Fruit fly (Drosophila melanogaster) whole organism, prepupa: ENCODE results near the gene CG42299.

Experiments
- CG10669 ChIP-seq: fragments of 200-800 bp; sonication (Bioruptor generic); optimal IDR thresholded peaks from 3 replicates; lab custom pipeline; 2018; ENCODE audit warnings: missing biosample characterization, mild to moderate bottlenecking, missing genetic modification characterization, moderate library complexity
- CG3032 ChIP-seq: fragments of 200-800 bp; optimal IDR thresholded peaks from 2 replicates; lab custom pipeline; 2019; ENCODE audit warnings: missing biosample characterization, mild to moderate bottlenecking, missing genetic modification characterization, moderate library complexity
- CG3919 ChIP-seq: fragments of 200-800 bp; sonication (Bioruptor generic); optimal IDR thresholded peaks from 3 replicates; lab custom pipeline; 2016; ENCODE audit warnings: missing biosample characterization, missing genetic modification characterization

DNA sequence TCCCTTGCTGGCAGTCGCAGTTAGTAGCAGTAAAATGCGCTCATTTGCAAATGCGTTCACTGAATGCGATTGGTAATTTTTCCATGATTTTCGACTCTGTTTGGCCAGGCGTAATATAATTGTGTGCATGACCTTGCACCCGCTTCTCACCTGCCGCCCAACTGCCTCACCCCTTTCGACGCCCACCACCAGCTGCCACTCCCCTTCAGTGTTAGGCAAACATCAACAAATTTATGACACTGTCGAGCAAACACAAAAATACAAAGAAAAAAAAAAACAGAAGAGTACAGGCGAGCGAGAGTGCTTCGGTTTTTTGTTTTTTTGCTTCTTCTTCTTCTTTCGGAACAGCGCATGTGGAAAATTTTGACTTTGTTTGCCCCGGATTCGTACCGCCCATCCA, 45.5 kb downstream of the CG42299 start:
- TF ChIP-seq CG3032 (no peak), CG3919 (GFP tag; lab: Kevin White, UChicago) (no peak), CG10669 (GFP tag; lab: Kevin White, UChicago) (no peak)
